Fruit fly (Drosophila melanogaster): ENCODE data around the gene CG8679.

Gene CG8679

DNA sequence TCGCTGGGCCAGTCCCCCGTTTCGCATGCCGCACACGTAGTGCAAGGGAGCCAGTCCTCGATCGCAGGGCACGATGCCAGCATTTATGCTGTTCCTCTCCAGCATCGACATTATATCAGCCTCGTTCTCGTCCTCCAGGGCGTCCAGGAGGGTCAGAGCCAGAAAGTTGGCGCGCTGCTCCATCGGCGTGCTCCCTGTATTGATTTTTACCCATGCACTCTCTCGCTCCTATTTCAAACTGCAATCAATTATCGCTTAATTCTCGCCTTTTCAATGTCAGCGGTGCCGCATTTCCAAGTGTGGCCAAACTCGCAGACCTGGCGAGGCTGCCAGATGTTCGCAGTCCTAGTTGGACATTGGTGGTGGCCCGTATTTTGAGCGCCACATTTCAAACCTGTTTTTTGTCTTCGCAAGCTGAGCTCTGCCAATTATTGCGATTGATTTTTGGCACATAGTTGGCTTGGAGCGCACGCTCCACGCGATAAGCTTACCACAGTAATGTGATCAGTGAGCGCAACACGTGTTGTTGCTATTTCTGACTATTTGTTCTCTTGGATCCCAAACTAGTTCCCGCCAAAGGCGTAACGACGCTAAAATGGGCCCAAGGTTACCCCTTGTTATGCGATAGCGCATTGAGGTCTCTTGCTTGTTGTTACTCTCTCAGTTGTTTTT is at the start of gene CG8679:
TSS of gene CG8679 (minus strand) at position 305 of the 672 bp plus-strand sequence.
- TF ChIP-seq CG17801 (GFP tag; optimal IDR thresholded peaks at IDR 0.05; ENCODE audit: partially characterized antibody): no peak

DNA sequence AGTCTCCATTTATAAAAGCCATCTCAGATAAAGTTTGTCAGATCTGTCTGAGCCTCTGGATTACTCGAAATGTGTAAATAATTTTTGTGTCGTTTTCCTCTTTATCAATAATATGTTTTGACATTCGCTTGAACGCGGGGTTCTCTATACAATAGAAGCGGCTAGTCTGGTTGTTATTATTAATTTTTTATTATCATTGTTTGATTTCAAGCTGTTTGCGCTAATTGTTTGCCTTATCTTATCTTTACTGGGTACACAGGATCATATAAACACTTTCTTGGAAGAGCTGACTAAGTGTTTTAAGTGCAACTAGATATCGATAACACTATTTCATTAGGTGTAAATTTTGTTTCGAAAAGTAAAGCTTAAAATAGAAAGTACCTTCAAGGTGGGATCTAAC is 49.8 kb upstream of the CG8679 start:
- no peak for TF ChIP-seq CG17801 (GFP tag; optimal IDR thresholded peaks at IDR 0.05; ENCODE audit: partially characterized antibody)

dm6 chr2L:21266277-21266676 is 47.9 kb upstream of the CG8679 start:
- no peak for TF ChIP-seq CG17801 (GFP tag; optimal IDR thresholded peaks at IDR 0.05; ENCODE audit: partially characterized antibody)

DNA sequence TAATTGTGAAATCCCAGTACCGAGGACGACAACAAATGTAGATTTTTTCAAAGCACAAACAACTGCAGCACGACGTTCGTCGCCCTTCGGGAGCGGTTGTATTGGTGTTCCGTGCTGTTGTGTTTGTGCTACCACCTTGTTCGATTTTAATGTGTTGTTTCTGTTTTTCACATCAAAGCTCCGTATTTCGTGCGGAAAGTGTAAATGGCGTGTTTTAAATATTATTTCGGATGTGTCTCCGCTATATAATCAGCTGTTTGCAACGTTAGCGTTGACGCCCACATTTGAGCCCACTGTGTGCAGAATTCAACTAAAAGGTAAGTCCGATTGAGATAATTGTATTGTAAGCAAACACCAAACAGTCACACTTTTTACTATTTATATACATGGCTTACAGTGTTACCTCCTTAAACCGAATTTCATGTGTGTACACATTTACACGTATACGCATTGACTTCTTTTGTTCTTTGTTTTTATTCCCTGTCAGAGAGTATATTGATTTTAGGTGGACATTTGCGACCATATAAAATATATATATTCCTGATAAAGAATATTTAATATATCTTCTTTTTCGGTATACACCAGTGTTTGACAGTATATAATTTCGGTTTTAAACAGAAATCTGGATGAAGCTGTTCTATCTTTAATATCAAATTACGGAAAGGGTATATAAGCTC is 45.3 kb upstream of the CG8679 start:
- peak; percentile 29 for TF ChIP-seq CG17801 (GFP tag; optimal IDR thresholded peaks at IDR 0.05; ENCODE audit: partially characterized antibody)

DNA sequence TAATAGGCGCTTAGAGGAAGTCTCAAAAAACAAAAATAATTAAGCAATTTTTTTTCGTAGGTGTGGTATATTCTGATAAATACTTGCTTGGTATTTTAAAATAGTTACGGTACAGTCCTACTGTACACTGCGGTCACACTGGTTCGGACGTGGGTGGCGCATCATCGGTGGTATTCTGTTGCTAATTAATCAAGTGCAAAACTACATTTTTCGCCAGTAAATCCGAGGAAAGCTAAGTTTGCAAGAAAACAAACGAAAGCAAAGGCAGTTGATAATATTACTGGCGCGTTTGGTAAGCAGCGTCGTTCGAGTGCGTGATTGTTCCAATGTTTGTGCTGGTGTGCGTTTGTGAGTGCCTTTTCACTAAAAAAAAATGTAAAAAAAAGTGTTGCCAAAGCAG is 44.5 kb upstream of the CG8679 start, which contains the start of gene CG8671:
TSS of gene CG8671 (plus strand) at position 125 of the 400 bp plus-strand sequence.
- TF ChIP-seq CG17801 (GFP tag; optimal IDR thresholded peaks at IDR 0.05; ENCODE audit: partially characterized antibody): no peak

DNA sequence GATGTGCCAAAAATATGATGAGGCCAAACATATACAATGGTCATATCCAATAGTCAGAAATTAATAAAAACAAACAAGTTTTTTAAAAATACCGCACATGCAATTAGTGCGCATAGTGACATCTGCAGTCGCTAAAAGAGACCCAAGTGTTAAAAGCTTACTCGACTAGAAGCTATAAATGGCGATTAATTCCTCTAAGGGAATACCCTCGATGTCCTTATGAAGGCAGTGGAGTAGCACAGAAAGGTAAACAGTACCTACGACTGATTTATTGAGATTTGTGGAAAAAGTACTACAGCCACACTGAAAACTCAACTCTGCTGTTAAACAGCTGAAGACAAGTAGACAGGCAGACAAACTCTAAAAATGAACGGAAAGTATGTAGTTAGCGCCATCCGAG is 42.5 kb upstream of the CG8679 start:
- TF ChIP-seq CG17801 (GFP tag; optimal IDR thresholded peaks at IDR 0.05; ENCODE audit: partially characterized antibody): no peak

- no peak for TF ChIP-seq CG17801 (GFP tag; optimal IDR thresholded peaks at IDR 0.05; ENCODE audit: partially characterized antibody)
Observed at dm6 chr2L:21259008-21259407, 40.7 kb upstream of the CG8679 start.

DNA sequence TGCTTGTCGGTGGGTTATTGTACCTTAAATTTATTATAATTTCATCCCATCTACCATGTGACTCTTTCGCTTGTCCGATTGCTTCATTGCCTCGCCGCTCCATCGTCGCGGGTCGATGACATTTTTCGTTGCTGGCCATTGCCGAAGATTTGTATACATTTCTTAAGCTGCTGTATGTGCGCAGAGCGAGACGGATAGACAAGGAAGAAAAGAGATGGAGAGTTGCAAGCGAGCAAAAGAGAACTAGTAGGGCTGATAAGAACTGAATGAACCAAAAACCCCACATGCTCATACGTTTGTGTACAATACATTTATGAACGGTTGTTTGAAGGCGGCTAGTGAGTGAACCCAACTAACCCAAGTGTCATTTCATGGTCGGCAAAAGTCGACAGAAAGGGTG is 33.4 kb upstream of the CG8679 start:
- no peak for TF ChIP-seq CG17801 (GFP tag; optimal IDR thresholded peaks at IDR 0.05; ENCODE audit: partially characterized antibody)

DNA sequence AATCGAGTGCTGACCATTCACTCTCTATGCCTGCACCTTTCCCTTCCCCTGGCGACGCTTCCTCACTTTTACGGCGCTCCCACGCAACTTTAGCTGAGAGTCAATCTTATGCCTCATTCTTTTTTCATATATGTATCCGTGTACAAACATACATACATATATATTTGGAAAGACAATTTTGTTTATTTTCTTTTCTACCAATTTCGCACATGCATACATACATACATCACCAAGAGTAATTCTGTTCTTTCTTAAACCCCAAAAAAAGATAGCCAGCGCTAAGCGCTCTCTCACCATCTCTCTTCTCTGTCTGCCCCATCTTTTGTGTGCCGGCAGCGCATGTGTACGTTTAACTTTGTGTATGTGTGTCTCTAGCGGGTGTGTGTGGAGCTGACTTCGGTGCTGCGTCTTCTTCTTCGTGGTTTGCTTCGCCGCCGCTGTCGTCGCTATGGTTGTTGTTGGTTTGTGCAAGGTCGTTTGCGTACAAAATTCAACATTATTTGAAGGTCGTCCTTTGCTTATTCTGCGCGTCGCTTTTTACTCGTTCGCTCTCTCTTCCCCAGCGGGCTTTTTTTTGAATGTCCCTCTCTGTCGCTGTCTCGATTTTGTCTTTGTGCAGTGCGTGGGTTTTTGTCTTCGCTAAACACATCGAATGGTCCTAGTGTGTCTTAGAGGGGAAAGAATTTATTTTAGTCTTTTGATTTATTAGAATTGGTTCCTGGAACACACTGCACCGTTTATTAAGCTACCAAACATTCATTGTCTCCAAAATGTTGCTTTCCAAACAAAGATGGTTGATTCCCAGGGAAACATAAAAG is 32.4 kb upstream of the CG8679 start:
- TF ChIP-seq CG17801 (GFP tag; optimal IDR thresholded peaks at IDR 0.05; ENCODE audit: partially characterized antibody): peak; percentile 32

- no peak for TF ChIP-seq CG17801 (GFP tag; optimal IDR thresholded peaks at IDR 0.05; ENCODE audit: partially characterized antibody)
Observed at dm6 chr2L:21248877-21249276, 30.5 kb upstream of the CG8679 start.

- TF ChIP-seq CG17801 (GFP tag; optimal IDR thresholded peaks at IDR 0.05; ENCODE audit: partially characterized antibody): no peak
Observed at dm6 chr2L:21247967-21248366, 29.6 kb upstream of the CG8679 start.

- TF ChIP-seq CG17801 (GFP tag; optimal IDR thresholded peaks at IDR 0.05; ENCODE audit: partially characterized antibody): no peak
Observed at dm6 chr2L:21246687-21247086, 28.3 kb upstream of the CG8679 start.

- TF ChIP-seq CG17801 (GFP tag; optimal IDR thresholded peaks at IDR 0.05; ENCODE audit: partially characterized antibody): no peak
Observed at dm6 chr2L:21245093-21245736, 26.9 kb upstream of the CG8679 start.

- TF ChIP-seq CG17801 (GFP tag; optimal IDR thresholded peaks at IDR 0.05; ENCODE audit: partially characterized antibody): no peak
Observed at dm6 chr2L:21243964-21244466, 25.7 kb upstream of the CG8679 start.

DNA sequence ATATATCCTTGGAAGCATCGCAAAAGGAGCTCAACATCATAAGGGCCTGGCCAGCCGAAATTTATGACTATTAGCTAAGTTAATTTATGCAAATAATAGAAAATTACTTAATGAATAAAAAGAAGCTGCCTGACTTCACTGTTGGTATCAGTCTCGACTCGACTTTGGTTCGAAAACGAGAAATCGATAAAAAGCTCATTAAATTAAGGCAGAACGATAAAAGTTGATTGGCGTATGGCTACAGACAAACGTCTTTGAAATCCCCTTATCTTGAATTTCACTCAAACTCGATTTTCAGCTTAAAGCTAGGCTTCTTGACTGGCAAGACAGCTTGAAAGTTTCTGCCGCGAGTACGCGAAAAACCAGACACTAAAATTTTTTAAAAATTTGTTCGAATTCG is 24.0 kb upstream of the CG8679 start:
- no peak for TF ChIP-seq CG17801 (GFP tag; optimal IDR thresholded peaks at IDR 0.05; ENCODE audit: partially characterized antibody)
